Fruit fly (Drosophila melanogaster) whole organism, embryonic: Measurements from ENCODE around the gene CG15528.
A peak's percentile ranks its signal among the peaks of the same experiment; 100 is the strongest.

Experiments
- Asciz ChIP-seq: fragments of 200-800 bp; sonication (Bioruptor generic); optimal IDR thresholded peaks from 2 replicates; lab custom pipeline; 2017; ENCODE audit warnings: missing biosample characterization, mild to moderate bottlenecking, missing genetic modification characterization, missing genetic modification reagents
- BEAF-32 ChIP-seq: fragments of 200-800 bp; sonication (Bioruptor generic); optimal IDR thresholded peaks from 3 replicates; lab custom pipeline; 2017; ENCODE audit warnings: missing biosample characterization, missing genetic modification characterization, mild to moderate bottlenecking, moderate library complexity, missing genetic modification reagents
- Bgb ChIP-seq: fragments of 200-800 bp; sonication (Bioruptor generic); IDR thresholded peaks from 2 replicates; pipeline ENCODE4 v1.3.6; 2022; ENCODE audit warnings: missing biosample characterization, missing genetic modification characterization; ENCODE audit not compliant: partially characterized antibody
- CG10321 ChIP-seq: fragments of 200-800 bp; sonication (Bioruptor generic); IDR thresholded peaks from 2 replicates; pipeline ENCODE4 v1.3.6; 2022; ENCODE audit warnings: missing biosample characterization, missing genetic modification characterization
- CG12769 ChIP-seq: fragments of 200-800 bp; sonication (Bioruptor generic); optimal IDR thresholded peaks from 2 replicates; lab custom pipeline; 2019; ENCODE audit warnings: missing biosample characterization, mild to moderate bottlenecking, missing genetic modification characterization, moderate library complexity
- CG13775 ChIP-seq: fragments of 200-800 bp; sonication (Bioruptor generic); optimal IDR thresholded peaks from 3 replicates; lab custom pipeline; 2017; ENCODE audit warnings: missing biosample characterization, mild to moderate bottlenecking, missing genetic modification characterization
- CG13894 ChIP-seq: fragments of 200-800 bp; sonication (Bioruptor generic); optimal IDR thresholded peaks from 3 replicates; lab custom pipeline; 2018; ENCODE audit warnings: missing biosample characterization, mild to moderate bottlenecking, missing genetic modification characterization, moderate library complexity
- CG17186 ChIP-seq: fragments of 200-800 bp; sonication (Bioruptor generic); optimal IDR thresholded peaks from 3 replicates; lab custom pipeline; 2017; ENCODE audit warnings: missing biosample characterization, missing genetic modification reagents, missing genetic modification characterization
- CG17568 ChIP-seq: fragments of 200-800 bp; sonication (Bioruptor generic); optimal IDR thresholded peaks from 2 replicates; lab custom pipeline; 2018; ENCODE audit warnings: missing biosample characterization, mild to moderate bottlenecking, missing genetic modification characterization, moderate library complexity
- CG17802 ChIP-seq: fragments of 200-800 bp; sonication (Bioruptor generic); optimal IDR thresholded peaks from 2 replicates; lab custom pipeline; 2018; ENCODE audit warnings: missing biosample characterization, mild to moderate bottlenecking, missing genetic modification characterization, moderate library complexity
- CG18262 ChIP-seq: fragments of 200-800 bp; optimal IDR thresholded peaks from 3 replicates; lab custom pipeline; 2019; ENCODE audit warnings: missing biosample characterization, mild to moderate bottlenecking, missing genetic modification characterization, moderate library complexity
- CG2875 ChIP-seq: fragments of 200-800 bp; sonication (Bioruptor generic); optimal IDR thresholded peaks from 2 replicates; lab custom pipeline; 2017; ENCODE audit warnings: missing biosample characterization, mild to moderate bottlenecking, missing genetic modification characterization, missing genetic modification reagents
- CG33213 ChIP-seq: fragments of 200-800 bp; sonication (Bioruptor generic); optimal IDR thresholded peaks from 3 replicates; lab custom pipeline; 2016; ENCODE audit warnings: missing biosample characterization, missing genetic modification characterization
- CG3726 ChIP-seq: fragments of 200-800 bp; sonication (Bioruptor generic); IDR thresholded peaks from 3 replicates; pipeline ENCODE4, ENCODE4 v1.3.6; 2022; ENCODE audit warnings: missing biosample characterization, missing genetic modification characterization
- CG4328 ChIP-seq: fragments of 200-800 bp; sonication (Bioruptor generic); optimal IDR thresholded peaks from 3 replicates; lab custom pipeline; 2017; ENCODE audit warnings: missing biosample characterization, missing genetic modification reagents, missing genetic modification characterization
- CG4424 ChIP-seq: fragments of 200-800 bp; sonication (Bioruptor generic); optimal IDR thresholded peaks from 3 replicates; lab custom pipeline; 2016; ENCODE audit warnings: missing biosample characterization, missing genetic modification characterization
- CG4820 ChIP-seq: fragments of 200-800 bp; sonication (Bioruptor generic); optimal IDR thresholded peaks from 3 replicates; lab custom pipeline; 2016; ENCODE audit warnings: missing biosample characterization, missing genetic modification characterization
- CG6175 ChIP-seq: fragments of 200-800 bp; sonication (Bioruptor generic); IDR thresholded peaks from 3 replicates; pipeline ENCODE4 v1.3.6; 2022; ENCODE audit warnings: missing biosample characterization, missing genetic modification characterization
- CG6683 ChIP-seq: fragments of 200-800 bp; sonication (Bioruptor generic); optimal IDR thresholded peaks from 2 replicates; lab custom pipeline; 2017; ENCODE audit warnings: missing biosample characterization, mild to moderate bottlenecking, missing genetic modification characterization, missing genetic modification reagents
- CG7372 ChIP-seq: fragments of 200-800 bp; sonication (Bioruptor generic); IDR thresholded peaks from 2 replicates; pipeline ENCODE4 v1.3.6; 2022; ENCODE audit warnings: missing biosample characterization, missing genetic modification characterization
- CG7786 ChIP-seq: fragments of 200-800 bp; sonication (Bioruptor generic); optimal IDR thresholded peaks from 2 replicates; lab custom pipeline; 2016; ENCODE audit warnings: missing biosample characterization, missing genetic modification characterization
- CG8765 ChIP-seq: fragments of 200-800 bp; sonication (Bioruptor generic); IDR thresholded peaks from 2 replicates; pipeline ENCODE4 v1.3.6; 2022; ENCODE audit warnings: missing biosample characterization, missing genetic modification characterization
- CG8924 ChIP-seq: fragments of 200-800 bp; optimal IDR thresholded peaks from 3 replicates; lab custom pipeline; 2019; ENCODE audit warnings: missing biosample characterization, mild to moderate bottlenecking, missing genetic modification characterization, moderate library complexity
- CG9437 ChIP-seq: fragments of 200-800 bp; sonication (Bioruptor generic); optimal IDR thresholded peaks from 2 replicates; lab custom pipeline; 2018; ENCODE audit warnings: missing biosample characterization, mild to moderate bottlenecking, missing genetic modification characterization
- CG9727 ChIP-seq: fragments of 200-800 bp; sonication (Bioruptor generic); optimal IDR thresholded peaks from 3 replicates; lab custom pipeline; 2017; ENCODE audit warnings: missing biosample characterization, mild to moderate bottlenecking, missing genetic modification characterization
- H2.0 ChIP-seq: fragments of 200-800 bp; sonication (Bioruptor generic); IDR thresholded peaks from 2 replicates; pipeline ENCODE4 v1.3.6; 2022; ENCODE audit warnings: missing biosample characterization, missing genetic modification characterization
- Hmr ChIP-seq: fragments of 200-800 bp; sonication (Bioruptor generic); optimal IDR thresholded peaks from 3 replicates; lab custom pipeline; 2017; ENCODE audit warnings: mild to moderate bottlenecking, missing biosample characterization, missing genetic modification reagents, missing genetic modification characterization
- Med ChIP-seq: fragments of 200-800 bp; sonication (Bioruptor generic); peaks from one replicate; lab custom pipeline; 2016; ENCODE audit warnings: missing biosample characterization, missing genetic modification characterization, mild to moderate bottlenecking, inconsistent platforms, moderate library complexity
- NfI ChIP-seq: fragments of 200-800 bp; sonication (Bioruptor generic); optimal IDR thresholded peaks from 3 replicates; lab custom pipeline; 2018; ENCODE audit warnings: missing biosample characterization, mild to moderate bottlenecking, missing genetic modification characterization, moderate library complexity
- Pdp1 ChIP-seq, 2 experiments: fragments of 200-800 bp; sonication (Bioruptor generic); optimal IDR thresholded peaks; 3 replicates each; lab custom pipeline; 2016; ENCODE audit warnings: missing biosample characterization in 2 of 2, missing genetic modification characterization in 2 of 2, mild to moderate bottlenecking in 1 of 2, moderate library complexity in 1 of 2
- Ptx1 ChIP-seq: fragments of 200-800 bp; sonication (Bioruptor generic); IDR thresholded peaks from 2 replicates; pipeline ENCODE4 v1.3.6; 2022; ENCODE audit warnings: missing biosample characterization, missing genetic modification characterization
- Six4 ChIP-seq: fragments of 200-800 bp; sonication (Bioruptor generic); optimal IDR thresholded peaks from 2 replicates; lab custom pipeline; 2016; ENCODE audit warnings: missing biosample characterization, missing genetic modification characterization
- Stat92E ChIP-seq, 3 experiments: fragments of >200 bp in 2 of 3; fragments of 200-800 bp in 1 of 3; sonication (Bioruptor generic) in 1 of 3; optimal IDR thresholded peaks; 2 replicates each; lab custom pipeline; 2017 to 2019; ENCODE audit warnings: missing biosample characterization in 3 of 3, missing genetic modification characterization in 3 of 3, mild to moderate bottlenecking in 1 of 3, moderate library complexity in 1 of 3
- ab ChIP-seq: fragments of 200-800 bp; sonication (Bioruptor generic); optimal IDR thresholded peaks from 2 replicates; lab custom pipeline; 2016; ENCODE audit warnings: missing biosample characterization, missing genetic modification characterization
- ara ChIP-seq: fragments of 200-800 bp; sonication (Bioruptor generic); IDR thresholded peaks from 2 replicates; pipeline ENCODE4 v1.3.6; 2022; ENCODE audit warnings: missing biosample characterization, missing genetic modification characterization
- crc ChIP-seq: fragments of 200-800 bp; sonication (Bioruptor generic); optimal IDR thresholded peaks from 2 replicates; lab custom pipeline; 2016; ENCODE audit warnings: missing biosample characterization, missing genetic modification characterization
- cwo ChIP-seq: fragments of 200-800 bp; sonication (Bioruptor generic); optimal IDR thresholded peaks from 3 replicates; lab custom pipeline; 2017; ENCODE audit warnings: missing biosample characterization, missing genetic modification characterization, mild to moderate bottlenecking, moderate library complexity, missing genetic modification reagents
- dmrt99B ChIP-seq: fragments of 200-800 bp; sonication (Bioruptor generic); optimal IDR thresholded peaks from 2 replicates; lab custom pipeline; 2018; ENCODE audit warnings: missing biosample characterization, mild to moderate bottlenecking, missing genetic modification characterization, moderate library complexity
- esg ChIP-seq: fragments of 200-800 bp; sonication (Bioruptor generic); conservative IDR thresholded peaks from 2 replicates; pipeline ENCODE4 v1.3.6; 2022; ENCODE audit warnings: missing biosample characterization, missing genetic modification characterization
- fd64A ChIP-seq: fragments of 200-800 bp; sonication (Bioruptor generic); optimal IDR thresholded peaks from 3 replicates; lab custom pipeline; 2018; ENCODE audit warnings: missing biosample characterization, mild to moderate bottlenecking, missing genetic modification characterization
- fd96Cb ChIP-seq: fragments of 200-800 bp; sonication (Bioruptor generic); optimal IDR thresholded peaks from 2 replicates; lab custom pipeline; 2018; ENCODE audit warnings: missing biosample characterization, mild to moderate bottlenecking, missing genetic modification characterization, moderate library complexity
- gcm ChIP-seq: fragments of 200-800 bp; sonication (Bioruptor generic); optimal IDR thresholded peaks from 2 replicates; lab custom pipeline; 2019; ENCODE audit warnings: missing biosample characterization, mild to moderate bottlenecking, missing genetic modification characterization, moderate library complexity
- gsb-n ChIP-seq: fragments of 200-800 bp; sonication (Bioruptor generic); optimal IDR thresholded peaks from 3 replicates; lab custom pipeline; 2018; ENCODE audit warnings: missing biosample characterization, mild to moderate bottlenecking, missing genetic modification characterization
- hth ChIP-seq: fragments of >200 bp; optimal IDR thresholded peaks from 2 replicates; lab custom pipeline; 2017; ENCODE audit warnings: inconsistent platforms
- nerfin-2 ChIP-seq: fragments of 200-800 bp; sonication (Bioruptor generic); IDR thresholded peaks from 2 replicates; pipeline ENCODE4 v1.3.6; 2022; ENCODE audit warnings: missing biosample characterization, missing genetic modification characterization; ENCODE audit not compliant: partially characterized antibody
- pnt ChIP-seq: fragments of 200-800 bp; sonication (Bioruptor generic); optimal IDR thresholded peaks from 3 replicates; lab custom pipeline; 2016; ENCODE audit warnings: missing biosample characterization, missing genetic modification characterization
- tup ChIP-seq: fragments of 200-800 bp; sonication (Bioruptor generic); optimal IDR thresholded peaks from 2 replicates; lab custom pipeline; 2016; ENCODE audit warnings: missing biosample characterization, mild to moderate bottlenecking, missing genetic modification characterization, moderate library complexity
- twi ChIP-seq: fragments of 200-800 bp; optimal IDR thresholded peaks from 2 replicates; lab custom pipeline; 2019; ENCODE audit warnings: missing biosample characterization, mild to moderate bottlenecking, missing genetic modification characterization, moderate library complexity
- zen2 ChIP-seq: fragments of 200-800 bp; sonication (Bioruptor generic); IDR thresholded peaks from 3 replicates; pipeline ENCODE4 v1.3.6; 2022; ENCODE audit warnings: missing biosample characterization, missing genetic modification characterization; ENCODE audit not compliant: partially characterized antibody

CG15528 gene

dm6 chr3R:30014977-30015514 is 36.9 kb downstream of the CG15528 start, which contains the start of gene CG7920 (continued):
- peak; percentile 25 for TF ChIP-seq NfI (GFP tag; lab: Kevin White, UChicago)
- TF ChIP-seq CG17802 (tag; lab: Kevin White, UChicago) = no peak
- no peak for TF ChIP-seq fd64A
- peak; percentile 43 for TF ChIP-seq CG17186 (GFP tag; lab: Kevin White, UChicago)
- peak; percentile 44; the same call in 1 of the 3 replicates for TF ChIP-seq zen2 (GFP tag; lab: Robert Waterston, UW)
- no peak for TF ChIP-seq dmrt99B (tag; lab: Kevin White, UChicago)
- no peak for TF ChIP-seq CG17568 (GFP tag; lab: Kevin White, UChicago)
- TF ChIP-seq gsb-n (tag; lab: Kevin White, UChicago) = no peak
- no peak for TF ChIP-seq Six4
- TF ChIP-seq CG9727 = no peak
- no peak for TF ChIP-seq fd96Cb (tag; lab: Kevin White, UChicago)
- peak in 1 of 2 experiments; percentile 10 for TF ChIP-seq Pdp1 (GFP tag; optimal IDR thresholded peaks at IDR 0.05; lab: Kevin White, UChicago)
- TF ChIP-seq CG13775 (GFP tag; lab: Kevin White, UChicago) = no peak
- no peak for TF ChIP-seq CG7372 (GFP tag; lab: Robert Waterston, UW)
- no peak for TF ChIP-seq twi
- no peak for TF ChIP-seq crc (GFP tag; lab: Kevin White, UChicago)
- TF ChIP-seq Stat92E (GFP tag; optimal IDR thresholded peaks at IDR 0.05; lab: Kevin White, UChicago) = peak in 1 of 3 experiments; percentile 9
- no peak for TF ChIP-seq CG6683 (GFP tag; lab: Kevin White, UChicago)
- TF ChIP-seq CG8765 (GFP tag; lab: Robert Waterston, UW) = no peak
- TF ChIP-seq CG13894 (tag; lab: Kevin White, UChicago) = peak; percentile 59
- no peak for TF ChIP-seq H2.0
- 0 out of 3 replicates have a peak, but pooled peaks have one; percentile 6 for TF ChIP-seq CG3726 (GFP tag; lab: Robert Waterston, UW)
- TF ChIP-seq CG8924 (tag; lab: Kevin White, UChicago) = peak; percentile 8
- TF ChIP-seq nerfin-2 (GFP tag; lab: Robert Waterston, UW) = peak; percentile 55
- no peak for TF ChIP-seq tup (GFP tag; lab: Kevin White, UChicago)
- TF ChIP-seq CG4328 (GFP tag; lab: Kevin White, UChicago) = no peak
- peak; percentile 42 for TF ChIP-seq CG33213 (GFP tag; lab: Kevin White, UChicago)
- no peak for TF ChIP-seq CG7786 (GFP tag; lab: Kevin White, UChicago)
- TF ChIP-seq cwo (GFP tag; lab: Kevin White, UChicago) = peak; percentile 2
- TF ChIP-seq CG4820 (GFP tag; lab: Kevin White, UChicago) = no peak
- TF ChIP-seq CG2875 (GFP tag; lab: Kevin White, UChicago) = no peak
- 0 out of 3 replicates have a peak, but pooled peaks have one; percentile 15 for TF ChIP-seq CG6175
- TF ChIP-seq hth (lab: Kevin White, UChicago) = no peak
- TF ChIP-seq ab (GFP tag; lab: Kevin White, UChicago) = no peak
- no peak for TF ChIP-seq ara (GFP tag; lab: Robert Waterston, UW)
- peak; percentile 83 for TF ChIP-seq Med (GFP tag; lab: Kevin White, UChicago)
- 0 out of 2 replicates have a peak, but pooled peaks have one; percentile 8 for TF ChIP-seq Ptx1 (GFP tag; lab: Robert Waterston, UW)
- TF ChIP-seq CG4424 (GFP tag; lab: Kevin White, UChicago) = peak; percentile 20
- peak; percentile 87 for TF ChIP-seq BEAF-32
- TF ChIP-seq esg = no peak
- 0 out of 2 replicates have a peak, but pooled peaks have one; percentile 27 for TF ChIP-seq CG10321 (GFP tag; lab: Robert Waterston, UW)
- peak; percentile 51 for TF ChIP-seq CG18262 (tag; lab: Kevin White, UChicago)
- peak; percentile 69 for TF ChIP-seq Hmr (GFP tag; lab: Kevin White, UChicago)
- peak; percentile 79 for TF ChIP-seq Bgb
- TF ChIP-seq CG9437 (GFP tag; lab: Kevin White, UChicago) = no peak
- peak; percentile 52 for TF ChIP-seq CG12769 (tag; lab: Kevin White, UChicago)
- TF ChIP-seq gcm (GFP tag; lab: Kevin White, UChicago) = peak; percentile 4
- TF ChIP-seq Asciz (GFP tag; lab: Kevin White, UChicago) = no peak
- TF ChIP-seq pnt (GFP tag; lab: Kevin White, UChicago) = no peak
